Worm (Caenorhabditis elegans): Measurements from ENCODE around the gene lsy-2.

DNA sequence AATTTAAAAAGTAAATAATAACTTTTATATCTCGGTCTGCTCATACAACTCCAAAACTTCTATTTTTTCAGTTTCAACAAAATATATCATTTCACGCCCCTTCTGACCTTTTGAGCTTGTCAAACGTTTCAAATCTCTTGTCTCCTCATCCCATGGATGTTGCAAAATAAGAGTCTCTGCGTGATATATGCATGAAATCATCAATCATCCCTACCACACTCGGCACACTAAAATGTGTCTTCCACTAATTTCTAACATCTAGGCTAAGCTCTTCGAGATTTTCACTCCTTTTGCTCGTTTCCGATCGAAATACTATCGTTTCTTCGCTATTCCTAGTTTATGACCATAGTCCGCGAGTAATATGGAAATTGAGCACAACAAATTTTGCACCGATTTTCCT lies 9.5 kb downstream of the lsy-2 start:
- TF ChIP-seq ztf-11 (tag; optimal IDR thresholded peaks at IDR 0.05) (no peak), jun-1 (tag; optimal IDR thresholded peaks at IDR 0.05) (no peak), ceh-9 (tag; optimal IDR thresholded peaks at IDR 0.05) (no peak)
